Fruit fly (Drosophila melanogaster) whole organism, adult: ENCODE data around the gene CG6769.

Experiments
- CG11617 ChIP-seq: fragments of 200-800 bp; sonication (Bioruptor generic); optimal IDR thresholded peaks from 2 replicates; lab custom pipeline; 2017; ENCODE audit warnings: mild to moderate bottlenecking, missing biosample characterization, missing genetic modification reagents, missing genetic modification characterization
- CG12768 ChIP-seq: fragments of 200-800 bp; sonication (Bioruptor generic); optimal IDR thresholded peaks from 2 replicates; lab custom pipeline; 2017; ENCODE audit warnings: missing biosample characterization, missing genetic modification characterization, mild to moderate bottlenecking, moderate library complexity, missing genetic modification reagents
- CG14711 ChIP-seq: fragments of 200-800 bp; sonication (Bioruptor generic); optimal IDR thresholded peaks from 2 replicates; lab custom pipeline; 2018; ENCODE audit warnings: missing biosample characterization, mild to moderate bottlenecking, missing genetic modification characterization, moderate library complexity
- CG1620 ChIP-seq: fragments of 200-800 bp; sonication (Bioruptor generic); optimal IDR thresholded peaks from 2 replicates; lab custom pipeline; 2016; ENCODE audit warnings: missing biosample characterization, missing genetic modification characterization
- CG33017 ChIP-seq: fragments of 200-800 bp; sonication (Bioruptor generic); optimal IDR thresholded peaks from 2 replicates; lab custom pipeline; 2018; ENCODE audit warnings: missing biosample characterization, mild to moderate bottlenecking, missing genetic modification characterization, moderate library complexity
- CG5204 ChIP-seq: fragments of 200-800 bp; sonication (Bioruptor generic); optimal IDR thresholded peaks from 2 replicates; lab custom pipeline; 2016; ENCODE audit warnings: missing biosample characterization, missing genetic modification characterization
- CG7045 ChIP-seq: fragments of 200-800 bp; sonication (Bioruptor generic); optimal IDR thresholded peaks from 2 replicates; lab custom pipeline; 2017; ENCODE audit warnings: missing biosample characterization, mild to moderate bottlenecking, missing genetic modification characterization
- CG7101 ChIP-seq: fragments of 200-800 bp; sonication (Bioruptor generic); optimal IDR thresholded peaks from 2 replicates; lab custom pipeline; 2018; ENCODE audit warnings: missing biosample characterization, mild to moderate bottlenecking, missing genetic modification characterization, moderate library complexity
- Clk ChIP-seq: fragments of 200-800 bp; sonication (Bioruptor generic); optimal IDR thresholded peaks from 2 replicates; lab custom pipeline; 2017; ENCODE audit warnings: missing biosample characterization, missing genetic modification characterization
- Crg-1 ChIP-seq: fragments of 200-800 bp; sonication (Bioruptor generic); optimal IDR thresholded peaks from 2 replicates; lab custom pipeline; 2016; ENCODE audit warnings: missing biosample characterization, missing genetic modification characterization
- Hr96 ChIP-seq: fragments of 200-800 bp; sonication (Bioruptor generic); optimal IDR thresholded peaks from 2 replicates; lab custom pipeline; 2016; ENCODE audit warnings: missing biosample characterization, missing genetic modification characterization
- Mnt ChIP-seq: fragments of 200-800 bp; sonication (Bioruptor generic); optimal IDR thresholded peaks from 2 replicates; lab custom pipeline; 2016; ENCODE audit warnings: missing biosample characterization, mild to moderate bottlenecking, missing genetic modification characterization
- bab1 ChIP-seq: fragments of 200-800 bp; sonication (Bioruptor generic); optimal IDR thresholded peaks from 3 replicates; lab custom pipeline; 2019; ENCODE audit warnings: missing biosample characterization, mild to moderate bottlenecking, missing genetic modification characterization, moderate library complexity
- cic ChIP-seq: fragments of 200-800 bp; sonication (Bioruptor generic); optimal IDR thresholded peaks from 2 replicates; lab custom pipeline; 2017; ENCODE audit warnings: missing biosample characterization, mild to moderate bottlenecking, missing genetic modification characterization, moderate library complexity
- cnc ChIP-seq, 2 experiments: fragments of >200 bp; optimal IDR thresholded peaks; 2 replicates each; lab custom pipeline; 2017
- kay ChIP-seq: fragments of 200-800 bp; sonication (Bioruptor generic); peaks from one replicate; lab custom pipeline; 2016; ENCODE audit warnings: missing biosample characterization, missing genetic modification characterization, borderline replicate concordance
- ovo ChIP-seq: fragments of 200-800 bp; sonication (Bioruptor generic); optimal IDR thresholded peaks from 2 replicates; lab custom pipeline; 2016; ENCODE audit warnings: missing biosample characterization, missing genetic modification characterization
- pad ChIP-seq: fragments of 200-800 bp; sonication (Bioruptor generic); optimal IDR thresholded peaks from 3 replicates; lab custom pipeline; 2017; ENCODE audit warnings: missing biosample characterization, missing genetic modification characterization, mild to moderate bottlenecking, moderate library complexity, missing genetic modification reagents
- tj ChIP-seq: fragments of 200-800 bp; sonication (Bioruptor generic); optimal IDR thresholded peaks from 3 replicates; lab custom pipeline; 2017; ENCODE audit warnings: missing biosample characterization, mild to moderate bottlenecking, missing genetic modification characterization, moderate library complexity
- toe ChIP-seq: fragments of 200-800 bp; sonication (Bioruptor generic); optimal IDR thresholded peaks from 2 replicates; lab custom pipeline; 2016; ENCODE audit warnings: missing biosample characterization, missing genetic modification characterization

Gene CG6769

DNA sequence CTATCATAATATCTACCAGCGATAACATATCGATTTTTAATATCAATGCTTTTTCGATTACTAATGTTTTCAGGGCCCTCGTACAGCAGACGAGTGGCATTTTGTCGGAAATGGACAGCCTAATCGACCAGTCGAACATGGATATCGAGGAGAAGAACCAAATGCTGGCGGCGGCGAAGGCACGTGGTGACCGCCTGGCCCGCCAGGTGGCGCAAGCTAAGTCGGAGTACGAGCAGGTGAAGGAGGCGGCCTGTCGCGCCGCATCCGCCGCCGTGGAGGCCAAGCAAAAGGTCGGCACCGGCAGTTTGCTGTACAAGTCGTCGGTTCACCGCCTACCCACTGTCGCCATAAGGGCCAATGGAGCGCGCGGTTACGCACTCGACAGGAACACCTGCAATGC is 23.8 kb downstream of the CG6769 start:
- TF ChIP-seq CG33017 (tag; lab: Kevin White, UChicago) (no peak), CG7101 (no peak), Hr96 (GFP tag; lab: Kevin White, UChicago) (no peak), bab1 (GFP tag; lab: Kevin White, UChicago) (no peak), ovo (GFP tag; lab: Kevin White, UChicago) (no peak), toe (GFP tag; lab: Kevin White, UChicago) (no peak), CG7045 (no peak), Clk (GFP tag; lab: Kevin White, UChicago) (no peak), Mnt (GFP tag; lab: Kevin White, UChicago) (no peak), CG14711 (tag; lab: Kevin White, UChicago) (no peak), tj (GFP tag; lab: Kevin White, UChicago) (no peak), Crg-1 (GFP tag; lab: Kevin White, UChicago) (no peak)

DNA sequence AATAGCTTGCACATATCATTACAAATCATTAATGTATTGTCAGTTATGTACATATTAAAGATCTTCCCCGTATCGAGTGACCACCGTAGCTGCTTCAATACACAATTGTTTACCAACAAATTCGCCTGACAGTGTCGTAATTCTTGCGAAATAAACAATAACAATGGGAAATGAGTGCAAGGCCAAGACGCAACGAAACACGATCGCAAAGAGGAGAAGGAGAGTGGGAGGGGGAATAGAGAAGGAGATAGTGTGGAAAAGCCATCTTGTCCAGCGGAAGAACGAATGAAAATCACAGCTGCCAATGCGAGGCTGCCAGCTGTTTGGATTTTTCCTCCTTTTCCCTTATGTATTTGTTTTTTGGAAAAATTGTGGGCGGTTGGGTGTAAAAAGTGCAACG is 24.5 kb downstream of the CG6769 start:
- TF ChIP-seq CG1620 (GFP tag; lab: Kevin White, UChicago) (no peak), CG11617 (GFP tag; lab: Kevin White, UChicago) (no peak), tj (GFP tag; lab: Kevin White, UChicago) (peak; percentile 58), pad (GFP tag; lab: Kevin White, UChicago) (no peak), CG14711 (tag; lab: Kevin White, UChicago) (peak; percentile 75), CG7045 (no peak), CG5204 (GFP tag; lab: Kevin White, UChicago) (no peak), toe (GFP tag; lab: Kevin White, UChicago) (no peak), kay (no peak)

DNA sequence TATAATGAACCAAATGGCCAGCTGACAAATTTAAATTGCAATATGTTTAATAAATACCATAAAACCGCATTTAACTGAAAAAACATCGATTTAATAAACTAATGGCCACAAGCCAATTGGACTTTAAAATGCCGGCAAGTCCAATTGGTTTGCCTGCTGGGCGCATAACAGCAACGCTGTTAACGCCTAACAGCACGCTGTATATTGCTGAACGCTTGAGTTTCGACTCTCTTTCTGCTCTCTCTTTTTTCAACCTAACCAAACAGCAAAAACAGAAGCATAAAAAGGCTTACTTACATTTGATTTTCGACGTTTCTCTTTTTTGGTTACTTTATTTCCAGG is 25.3 kb downstream of the CG6769 start:
- TF ChIP-seq pad (GFP tag; lab: Kevin White, UChicago) = no peak
- TF ChIP-seq CG14711 (tag; lab: Kevin White, UChicago) = no peak
- no peak for TF ChIP-seq CG7045
- TF ChIP-seq CG7101 = no peak

DNA sequence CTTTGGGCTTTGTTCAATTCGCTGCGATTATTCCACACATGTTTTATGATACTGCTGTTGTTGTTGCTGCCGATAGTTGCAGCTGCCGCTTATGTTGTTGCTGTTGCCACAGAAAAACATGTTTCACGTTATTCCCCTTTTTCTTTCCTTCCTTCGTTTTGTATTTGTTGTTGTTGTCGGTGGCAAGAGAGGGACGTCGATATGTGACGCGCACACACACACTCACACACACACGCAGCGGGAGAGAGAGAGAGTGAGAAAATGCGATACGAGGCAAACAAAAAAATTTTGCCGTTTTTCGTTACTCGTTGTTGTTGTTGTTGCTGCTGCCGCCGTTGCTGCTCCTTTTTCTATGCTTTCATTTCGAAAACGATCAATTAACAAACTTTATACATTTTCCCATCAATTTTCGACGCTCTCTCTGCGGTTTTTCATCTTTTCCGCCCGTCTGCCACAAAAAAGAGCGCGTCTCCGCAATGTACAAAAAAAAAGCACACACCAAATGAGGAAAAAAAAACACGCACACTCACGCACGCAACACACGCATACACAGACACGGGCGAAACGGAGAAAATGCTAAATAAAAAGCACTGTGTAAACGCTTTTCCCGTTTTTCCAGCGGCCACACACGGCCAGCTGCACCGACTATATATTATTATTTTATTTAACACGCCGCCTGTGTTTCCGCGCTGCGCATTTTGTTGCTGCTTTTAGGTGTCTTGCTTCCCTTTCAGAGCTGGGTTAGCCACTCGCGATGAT is 25.8 kb downstream of the CG6769 start:
- TF ChIP-seq ovo (GFP tag; lab: Kevin White, UChicago) = no peak
- no peak for TF ChIP-seq kay
- peak; percentile 37 for TF ChIP-seq tj (GFP tag; lab: Kevin White, UChicago)
- no peak for TF ChIP-seq CG14711 (tag; lab: Kevin White, UChicago)
- TF ChIP-seq toe (GFP tag; lab: Kevin White, UChicago) = no peak
- peak; percentile 75 for TF ChIP-seq Mnt (GFP tag; lab: Kevin White, UChicago)
- no peak for TF ChIP-seq cic
- peak; percentile 38 for TF ChIP-seq CG11617 (GFP tag; lab: Kevin White, UChicago)
- TF ChIP-seq cnc (optimal IDR thresholded peaks at IDR 0.05; lab: Kevin White, UChicago) = no peak
- peak; percentile 38 for TF ChIP-seq pad (GFP tag; lab: Kevin White, UChicago)
- TF ChIP-seq CG12768 = no peak
- TF ChIP-seq bab1 (GFP tag; lab: Kevin White, UChicago) = no peak
- no peak for TF ChIP-seq Crg-1 (GFP tag; lab: Kevin White, UChicago)
- no peak for TF ChIP-seq CG1620 (GFP tag; lab: Kevin White, UChicago)
- no peak for TF ChIP-seq CG33017 (tag; lab: Kevin White, UChicago)
- no peak for TF ChIP-seq Hr96 (GFP tag; lab: Kevin White, UChicago)
- no peak for TF ChIP-seq CG7101
- TF ChIP-seq Clk (GFP tag; lab: Kevin White, UChicago) = no peak

DNA sequence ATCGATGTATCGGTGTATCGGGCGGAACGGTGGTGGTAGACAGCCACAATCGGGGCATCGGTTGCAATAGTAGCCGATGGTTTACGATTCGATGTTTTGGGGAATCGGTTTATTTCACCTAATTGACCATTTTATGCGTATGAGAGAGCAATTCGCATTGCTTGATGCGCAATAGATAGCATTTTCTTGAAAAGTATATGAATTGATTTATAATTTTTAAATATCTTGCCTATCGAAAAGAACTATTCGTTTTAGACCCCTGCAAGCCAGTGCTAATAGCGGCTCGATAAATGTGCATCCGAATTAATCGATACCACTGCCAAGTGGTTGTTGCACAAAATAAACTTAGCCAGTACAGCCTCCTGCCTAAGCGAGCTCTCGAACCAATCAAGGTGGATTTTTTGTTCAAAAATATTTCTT is 26.4 kb downstream of the CG6769 start, which contains the start of gene mnb:
TSS of gene mnb (minus strand) at position 15 of the 420 bp plus-strand sequence.
- no peak for TF ChIP-seq CG14711 (tag; lab: Kevin White, UChicago)
- peak; percentile 42 for TF ChIP-seq toe (GFP tag; lab: Kevin White, UChicago)
- TF ChIP-seq bab1 (GFP tag; lab: Kevin White, UChicago) = peak; percentile 25
- no peak for TF ChIP-seq ovo (GFP tag; lab: Kevin White, UChicago)
- peak; percentile 60 for TF ChIP-seq Hr96 (GFP tag; lab: Kevin White, UChicago)
- TF ChIP-seq CG1620 (GFP tag; lab: Kevin White, UChicago) = peak; percentile 78
- TF ChIP-seq CG11617 (GFP tag; lab: Kevin White, UChicago) = peak; percentile 17
- TF ChIP-seq cnc (optimal IDR thresholded peaks at IDR 0.05; lab: Kevin White, UChicago) = no peak
- peak; percentile 8 for TF ChIP-seq Mnt (GFP tag; lab: Kevin White, UChicago)
- TF ChIP-seq CG5204 (GFP tag; lab: Kevin White, UChicago) = peak; percentile 58

DNA sequence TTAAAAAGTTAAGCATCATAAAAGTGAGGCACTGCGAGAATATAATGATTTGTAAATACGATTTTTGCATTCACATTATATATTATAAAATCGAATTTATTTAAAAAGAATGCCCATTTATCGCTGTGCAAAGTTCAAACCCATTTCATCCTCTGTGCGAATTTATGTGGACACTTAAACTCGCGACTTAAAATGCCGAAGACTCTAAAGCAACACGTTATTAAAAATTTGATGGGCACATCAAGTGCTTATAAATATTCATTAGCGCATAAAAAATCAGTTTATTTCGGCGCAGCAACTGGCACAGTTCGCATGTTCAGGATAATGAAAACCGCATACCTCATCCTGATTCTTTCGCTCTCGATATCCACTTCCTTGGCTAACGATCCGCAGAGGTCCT is 27.1 kb downstream of the CG6769 start, which contains the start of gene CG6788:
TSS of gene CG6788 (plus strand) at position 301 of the 400 bp plus-strand sequence.
- TF ChIP-seq toe (GFP tag; lab: Kevin White, UChicago) = no peak
- no peak for TF ChIP-seq bab1 (GFP tag; lab: Kevin White, UChicago)
- TF ChIP-seq Crg-1 (GFP tag; lab: Kevin White, UChicago) = no peak
- TF ChIP-seq tj (GFP tag; lab: Kevin White, UChicago) = no peak
- no peak for TF ChIP-seq CG5204 (GFP tag; lab: Kevin White, UChicago)
- no peak for TF ChIP-seq Hr96 (GFP tag; lab: Kevin White, UChicago)
- no peak for TF ChIP-seq pad (GFP tag; lab: Kevin White, UChicago)
- no peak for TF ChIP-seq Clk (GFP tag; lab: Kevin White, UChicago)
- no peak for TF ChIP-seq ovo (GFP tag; lab: Kevin White, UChicago)
- TF ChIP-seq CG7045 = no peak
- TF ChIP-seq CG1620 (GFP tag; lab: Kevin White, UChicago) = no peak
- TF ChIP-seq kay = no peak
- TF ChIP-seq cnc (optimal IDR thresholded peaks at IDR 0.05; lab: Kevin White, UChicago) = no peak
- TF ChIP-seq CG33017 (tag; lab: Kevin White, UChicago) = no peak
- no peak for TF ChIP-seq cic
- no peak for TF ChIP-seq CG14711 (tag; lab: Kevin White, UChicago)
- no peak for TF ChIP-seq CG12768
- no peak for TF ChIP-seq CG7101
- no peak for TF ChIP-seq Mnt (GFP tag; lab: Kevin White, UChicago)
- no peak for TF ChIP-seq CG11617 (GFP tag; lab: Kevin White, UChicago)
